Worm (Caenorhabditis elegans) whole organism, L4 larva: ENCODE results near the gene npp-27.

Experiments
- F10B5.3 ChIP-seq: sonication (generic microtip); optimal IDR thresholded peaks from 2 replicates; lab custom pipeline; 2016; ENCODE audit warnings: mild to moderate bottlenecking, missing genetic modification characterization, missing compliant biosample characterization
- F26F4.8 ChIP-seq: fragments of 200-800 bp; sonication (Bioruptor generic); conservative IDR thresholded peaks from 2 replicates; pipeline ENCODE4 v1.3.6; 2022; ENCODE audit warnings: missing genetic modification characterization, missing compliant biosample characterization
- F37D6.2 ChIP-seq: sonication (generic microtip); optimal IDR thresholded peaks from 2 replicates; lab custom pipeline; 2016; ENCODE audit warnings: mild to moderate bottlenecking, missing genetic modification characterization, missing compliant biosample characterization
- F44E2.7 ChIP-seq: fragments of 200-800 bp; sonication (Bioruptor generic); IDR thresholded peaks from 2 replicates; pipeline ENCODE4 v2.1.2; 2022; ENCODE audit warnings: missing genetic modification characterization, missing compliant biosample characterization
- T20F7.1 ChIP-seq: fragments of 200-800 bp; sonication (Bioruptor generic); optimal IDR thresholded peaks from 2 replicates; lab custom pipeline; 2018; ENCODE audit warnings: mild to moderate bottlenecking, missing genetic modification characterization, missing compliant biosample characterization
- T26A8.4 ChIP-seq: fragments of 200-800 bp; sonication (Bioruptor generic); IDR thresholded peaks from 2 replicates; pipeline ENCODE4 v1.3.6; 2022; ENCODE audit warnings: missing genetic modification characterization, missing compliant biosample characterization
- Y48G9A.11 ChIP-seq: fragments of 200-800 bp; sonication (Bioruptor generic); IDR thresholded peaks from 2 replicates; pipeline ENCODE4 v1.3.6; 2022; ENCODE audit warnings: missing genetic modification reagents, missing genetic modification characterization, missing compliant biosample characterization
- Y5F2A.4 ChIP-seq: fragments of 200-800 bp; sonication (Bioruptor generic); optimal IDR thresholded peaks from 2 replicates; lab custom pipeline; 2018; ENCODE audit warnings: mild to moderate bottlenecking, missing genetic modification characterization, missing compliant biosample characterization
- ZK337.2 ChIP-seq: fragments of 200-800 bp; sonication (Bioruptor generic); IDR thresholded peaks from 2 replicates; pipeline ENCODE4 v1.3.6; 2022; ENCODE audit warnings: missing genetic modification reagents, missing genetic modification characterization, missing compliant biosample characterization
- aha-1 ChIP-seq: fragments of 150-350 bp; peaks from one replicate; lab custom pipeline; 2014; ENCODE audit warnings: missing biosample characterization, missing genetic modification characterization
- ama-1 ChIP-seq: fragments of 150-350 bp; optimal IDR thresholded peaks from 2 replicates; lab custom pipeline; 2014; ENCODE audit warnings: inconsistent platforms, mixed read lengths
- attf-4 ChIP-seq: sonication (generic microtip); optimal IDR thresholded peaks from 3 replicates; lab custom pipeline; 2017; ENCODE audit warnings: missing biosample characterization, missing genetic modification characterization
- ceh-28 ChIP-seq: fragments of 150-350 bp; optimal IDR thresholded peaks from 2 replicates; lab custom pipeline; 2014; ENCODE audit warnings: missing biosample characterization, missing genetic modification reagents, missing genetic modification characterization
- ceh-44 ChIP-seq: fragments of 200-800 bp; sonication (Bioruptor generic); IDR thresholded peaks from 2 replicates; pipeline ENCODE4 v1.3.6; 2022; ENCODE audit warnings: missing genetic modification reagents, missing genetic modification characterization, missing compliant biosample characterization
- cey-2 ChIP-seq: sonication (generic microtip); optimal IDR thresholded peaks from 3 replicates; lab custom pipeline; 2017; ENCODE audit warnings: missing genetic modification characterization, mild to moderate bottlenecking, missing compliant biosample characterization, antibody characterized with exemption, borderline replicate concordance; ENCODE audit not compliant: insufficient read depth
- daf-16 ChIP-seq, 3 experiments: sonication (generic microtip); optimal IDR thresholded peaks; 2 replicates each; lab custom pipeline; 2016 to 2017; ENCODE audit warnings: missing genetic modification characterization in 3 of 3, missing genetic modification reagents in 3 of 3, mild to moderate bottlenecking in 2 of 3, missing compliant biosample characterization in 2 of 3, missing biosample characterization in 1 of 3, moderate library complexity in 1 of 3
- daf-19 ChIP-seq: fragments of 200-800 bp; sonication (Bioruptor generic); conservative IDR thresholded peaks from 2 replicates; pipeline ENCODE4 v1.3.6; 2022; ENCODE audit warnings: missing genetic modification characterization, missing compliant biosample characterization
- dmd-6 ChIP-seq: fragments of 200-800 bp; sonication (Bioruptor generic); IDR thresholded peaks from 2 replicates; pipeline ENCODE4 v1.3.6; 2022; ENCODE audit warnings: missing genetic modification reagents, missing genetic modification characterization, missing compliant biosample characterization
- dpl-1 ChIP-seq: fragments of 150-350 bp; optimal IDR thresholded peaks from 2 replicates; lab custom pipeline; 2014; ENCODE audit warnings: missing biosample characterization, missing genetic modification reagents, missing genetic modification characterization
- duxl-1 ChIP-seq: sonication (generic microtip); optimal IDR thresholded peaks from 2 replicates; lab custom pipeline; 2016; ENCODE audit warnings: mild to moderate bottlenecking, missing genetic modification characterization, moderate library complexity, missing compliant biosample characterization; ENCODE audit not compliant: poor library complexity
- egl-27 ChIP-seq: sonication (generic microtip); optimal IDR thresholded peaks from 3 replicates; lab custom pipeline; 2017; ENCODE audit warnings: missing biosample characterization, missing genetic modification reagents, missing genetic modification characterization
- fkh-10 ChIP-seq: fragments of 150-350 bp; optimal IDR thresholded peaks from 2 replicates; lab custom pipeline; 2014; ENCODE audit warnings: missing biosample characterization, missing genetic modification reagents, missing genetic modification characterization
- fos-1 ChIP-seq: fragments of 150-350 bp; optimal IDR thresholded peaks from 2 replicates; lab custom pipeline; 2014; ENCODE audit warnings: missing biosample characterization, missing genetic modification characterization
- hif-1 ChIP-seq, 2 experiments: sonication (generic microtip); optimal IDR thresholded peaks; 2 replicates each; lab custom pipeline; 2016 to 2017; ENCODE audit warnings: missing compliant biosample characterization in 2 of 2, missing genetic modification characterization in 2 of 2, missing genetic modification reagents in 2 of 2, missing genotype in 2 of 2, mild to moderate bottlenecking in 1 of 2
- lin-13 ChIP-seq: fragments of 150-350 bp; optimal IDR thresholded peaks from 2 replicates; lab custom pipeline; 2014; ENCODE audit warnings: missing biosample characterization, missing genetic modification reagents, missing genetic modification characterization
- lsy-2 ChIP-seq, 2 experiments: fragments of 150-350 bp in 1 of 2; sonication (generic microtip) in 1 of 2; optimal IDR thresholded peaks; 2 replicates each; lab custom pipeline; 2014 to 2017; ENCODE audit warnings: missing biosample characterization in 2 of 2, missing genetic modification characterization in 2 of 2
- mdt-29 ChIP-seq: fragments of 200-800 bp; sonication (Bioruptor generic); IDR thresholded peaks from 2 replicates; pipeline ENCODE4 v1.3.6; 2022; ENCODE audit warnings: missing genetic modification reagents, missing genetic modification characterization, missing compliant biosample characterization
- mep-1 ChIP-seq: fragments of 150-350 bp; sonication (generic microtip); optimal IDR thresholded peaks from 3 replicates; lab custom pipeline; 2014; ENCODE audit warnings: missing biosample characterization, missing genetic modification characterization
- mes-2 ChIP-seq: sonication (generic microtip); optimal IDR thresholded peaks from 2 replicates; lab custom pipeline; 2016; ENCODE audit warnings: missing genotype, mild to moderate bottlenecking, missing genetic modification characterization, missing compliant biosample characterization; ENCODE audit not compliant: poor library complexity, severe bottlenecking
- nhr-11 ChIP-seq: fragments of 150-350 bp; optimal IDR thresholded peaks from 2 replicates; lab custom pipeline; 2014; ENCODE audit warnings: missing biosample characterization, missing genetic modification characterization
- nhr-237 ChIP-seq: sonication (generic microtip); optimal IDR thresholded peaks from 2 replicates; lab custom pipeline; 2017; ENCODE audit warnings: missing biosample characterization, missing genetic modification characterization
- spr-1 ChIP-seq: sonication (generic microtip); optimal IDR thresholded peaks from 2 replicates; lab custom pipeline; 2016; ENCODE audit warnings: mild to moderate bottlenecking, missing genetic modification characterization, missing compliant biosample characterization
- spr-3 ChIP-seq: fragments of 200-800 bp; sonication (Bioruptor generic); optimal IDR thresholded peaks from 2 replicates; lab custom pipeline; 2018; ENCODE audit warnings: mild to moderate bottlenecking, missing genetic modification characterization, missing compliant biosample characterization
- tra-1 ChIP-seq: fragments of 200-800 bp; sonication (Bioruptor generic); IDR thresholded peaks from 2 replicates; pipeline ENCODE4 v1.3.6; 2022; ENCODE audit warnings: missing genetic modification reagents, missing genetic modification characterization, missing compliant biosample characterization
- unc-62 ChIP-seq, 3 experiments: fragments of 150-350 bp in 1 of 3; sonication (generic microtip); optimal IDR thresholded peaks in 2 of 3; peaks in 1 of 3; 1 replicate in 1 of 3; 2 replicates in 2 of 3; lab custom pipeline; 2014 to 2017; ENCODE audit warnings: missing biosample characterization in 3 of 3, missing genetic modification characterization in 3 of 3, missing genetic modification reagents in 3 of 3, missing genotype in 1 of 3
- vab-7 ChIP-seq: fragments of 200-800 bp; sonication (Bioruptor generic); IDR thresholded peaks from 2 replicates; pipeline ENCODE4 v1.3.6; 2022; ENCODE audit warnings: missing genetic modification reagents, missing genetic modification characterization, missing compliant biosample characterization

npp-27 gene

DNA sequence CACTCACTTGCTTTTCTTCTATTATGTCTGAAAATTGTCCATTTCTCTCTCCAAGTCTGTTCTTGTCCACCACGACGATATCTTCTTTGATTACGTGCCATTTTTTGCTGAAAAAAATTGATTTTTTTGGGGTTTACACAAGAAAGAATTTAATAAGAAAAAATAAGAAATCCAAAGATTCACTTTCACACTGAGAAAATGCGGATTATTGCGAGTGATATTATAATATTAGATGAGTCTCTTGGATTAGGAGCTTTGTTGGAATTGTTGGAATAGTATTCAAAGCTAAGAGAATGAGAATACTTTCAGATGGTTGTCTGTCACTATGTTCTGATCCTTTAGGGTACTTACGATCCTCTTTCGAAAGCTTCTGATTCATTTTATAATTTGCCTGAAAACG, 28.8 kb upstream of the npp-27 start, which contains the start of gene F20D12.7:
TSS of gene F20D12.7 (minus strand) at position 101 of the 400 bp plus-strand sequence.
- TF ChIP-seq vab-7 (no peak), F26F4.8 (GFP tag; lab: Robert Waterston, UW) (no peak), spr-3 (GFP tag; lab: Kevin White, UChicago) (no peak), F37D6.2 (tag; lab: Kevin White, UChicago) (no peak), ZK337.2 (GFP tag; lab: Robert Waterston, UW) (no peak), lsy-2 (tag; optimal IDR thresholded peaks at IDR 0.05; lab: Kevin White, UChicago) (no peak), T26A8.4 (GFP tag; lab: Robert Waterston, UW) (no peak), aha-1 (no peak), cey-2 (tag; lab: Kevin White, UChicago) (no peak), duxl-1 (no peak), T20F7.1 (GFP tag; lab: Kevin White, UChicago) (no peak), attf-4 (tag; lab: Kevin White, UChicago) (no peak), ama-1 (no peak), lin-13 (GFP tag; lab: Kevin White, UChicago) (no peak), tra-1 (GFP tag; lab: Robert Waterston, UW) (no peak), dpl-1 (GFP tag; lab: Kevin White, UChicago) (no peak), mdt-29 (no peak), mep-1 (tag; lab: Kevin White, UChicago) (no peak), fos-1 (tag; lab: Kevin White, UChicago) (no peak), egl-27 (tag; lab: Kevin White, UChicago) (no peak)

- TF ChIP-seq fkh-10 (GFP tag; lab: Kevin White, UChicago) (no peak), ceh-44 (GFP tag; lab: Robert Waterston, UW) (no peak), fos-1 (tag; lab: Kevin White, UChicago) (no peak)
- TF ChIP-seq, all 104 proteins: peak for 0
These were observed 23.7 kb upstream of the npp-27 start, which contains the start of gene bbs-2 for ce11 chrIV:7933733-7934132. Gene bbs-2 (plus strand): TSS chrIV:7934033.

DNA sequence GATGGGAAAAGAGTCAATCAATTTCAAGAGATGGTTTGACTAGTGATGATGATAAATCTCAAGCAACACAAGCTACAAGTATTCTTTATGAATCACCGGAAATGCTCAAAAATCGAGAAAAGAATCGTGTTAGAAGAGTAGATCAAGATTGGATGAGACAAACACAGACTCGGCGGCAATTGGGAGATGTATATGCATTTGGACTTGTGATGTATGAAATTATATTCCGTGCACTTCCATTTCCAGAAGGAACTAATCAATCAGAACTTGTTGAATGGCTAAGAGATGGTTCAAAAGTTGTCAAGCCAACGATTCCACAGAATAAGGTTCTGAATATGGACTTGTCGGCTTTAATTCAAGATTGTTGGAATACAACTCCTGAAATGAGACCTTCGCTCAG, 21.8 kb upstream of the npp-27 start:
- TF ChIP-seq unc-62 (GFP tag; optimal IDR thresholded peaks at IDR 0.05 in 1 of 2; lab: Kevin White, UChicago) (peak in 1 of 2 experiments; percentile 92), unc-62 (tag; optimal IDR thresholded peaks at IDR 0.05; lab: Kevin White, UChicago) (no peak), ceh-28 (no peak)

DNA sequence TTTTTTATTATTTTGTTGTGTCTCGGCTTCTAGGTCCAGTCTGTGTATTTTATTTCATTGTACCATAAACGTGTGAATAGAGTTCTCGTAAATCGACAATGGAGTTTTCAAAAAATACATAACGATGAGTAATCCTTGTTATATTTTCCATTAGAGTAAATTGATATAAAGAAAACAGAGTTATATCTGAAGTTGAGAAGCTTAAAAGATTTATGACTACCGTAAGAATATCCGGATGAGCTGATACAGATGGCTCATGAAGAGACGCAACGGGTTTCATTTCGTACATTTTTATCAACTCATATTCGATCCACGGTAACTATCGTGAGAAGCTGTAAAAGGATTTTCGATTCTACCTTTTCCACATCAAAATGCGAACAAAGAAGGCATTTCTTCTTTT, 17.8 kb upstream of the npp-27 start, which contains the start of gene gcy-8:
TSS of gene gcy-8 (plus strand) at position 301 of the 400 bp plus-strand sequence.
- TF ChIP-seq dmd-6 (GFP tag; lab: Robert Waterston, UW): no peak
- no peak for TF ChIP-seq Y48G9A.11 (GFP tag; lab: Robert Waterston, UW)
- no peak for TF ChIP-seq F44E2.7 (GFP tag; lab: Robert Waterston, UW)
- TF ChIP-seq daf-16 (GFP tag; optimal IDR thresholded peaks at IDR 0.05; lab: Kevin White, UChicago): no peak
- TF ChIP-seq daf-16 (tag; optimal IDR thresholded peaks at IDR 0.05; lab: Kevin White, UChicago): no peak
- no peak for TF ChIP-seq fos-1 (tag; lab: Kevin White, UChicago)
- TF ChIP-seq attf-4 (tag; lab: Kevin White, UChicago): no peak
- TF ChIP-seq spr-1: no peak
- TF ChIP-seq F10B5.3: no peak
- TF ChIP-seq hif-1 (tag; optimal IDR thresholded peaks at IDR 0.05; lab: Kevin White, UChicago): no peak
- TF ChIP-seq fkh-10 (GFP tag; lab: Kevin White, UChicago): no peak

DNA sequence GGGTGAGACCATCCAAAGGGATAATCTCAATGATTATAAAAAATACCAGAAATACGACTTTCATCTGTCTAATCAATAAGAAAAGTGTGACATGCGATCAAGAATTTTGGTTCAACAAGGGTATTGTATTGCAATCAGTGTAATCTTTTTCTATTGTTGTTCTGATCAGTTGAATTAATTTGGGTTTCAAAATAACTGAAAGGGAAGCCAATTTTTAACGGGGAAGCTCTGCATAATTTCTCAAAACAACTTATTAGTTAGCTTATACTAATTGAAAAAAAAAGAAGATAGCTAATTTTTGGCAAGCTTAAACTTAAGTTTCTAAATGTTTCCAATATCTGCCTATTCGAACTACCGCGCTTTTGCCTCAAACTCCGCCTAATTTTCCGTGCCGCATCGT, 17.2 kb upstream of the npp-27 start, which contains the start of gene C49H3.12:
TSS of gene C49H3.12 (minus strand) at position 101 of the 400 bp plus-strand sequence.
- TF ChIP-seq nhr-237 (tag; lab: Kevin White, UChicago) (no peak), Y5F2A.4 (GFP tag; lab: Kevin White, UChicago) (no peak), ZK337.2 (GFP tag; lab: Robert Waterston, UW) (no peak), mes-2 (tag; lab: Kevin White, UChicago) (no peak), aha-1 (peak; percentile 20), dmd-6 (GFP tag; lab: Robert Waterston, UW) (no peak), daf-19 (GFP tag; lab: Robert Waterston, UW) (no peak), nhr-11 (tag; lab: Kevin White, UChicago) (no peak)
- TF ChIP-seq, all 104 proteins: peak for 1
